Worm (Caenorhabditis elegans) whole organism, late embryonic: ENCODE measurements around the gene tag-209.

ENCODE experiments used
- K02D7.2 ChIP-seq: sonication (generic microtip); optimal IDR thresholded peaks from 2 replicates; lab custom pipeline; 2017; ENCODE audit warnings: mild to moderate bottlenecking, missing genetic modification characterization, missing compliant biosample characterization
- K09A11.1 ChIP-seq: sonication (generic microtip); optimal IDR thresholded peaks from 2 replicates; lab custom pipeline; 2017; ENCODE audit warnings: antibody characterized with exemption, mild to moderate bottlenecking, missing genetic modification characterization, missing compliant biosample characterization; ENCODE audit not compliant: insufficient read depth
- T23F11.4 ChIP-seq: fragments of 200-800 bp; sonication (Bioruptor generic); optimal IDR thresholded peaks from 2 replicates; lab custom pipeline; 2018; ENCODE audit warnings: mild to moderate bottlenecking, missing genetic modification characterization, missing compliant biosample characterization
- ceh-34 ChIP-seq: sonication (generic microtip); optimal IDR thresholded peaks from 2 replicates; lab custom pipeline; 2016; ENCODE audit warnings: mild to moderate bottlenecking, missing genetic modification characterization, missing compliant biosample characterization
- ceh-45 ChIP-seq: fragments of 200-800 bp; sonication (Bioruptor generic); IDR thresholded peaks from 2 replicates; pipeline ENCODE4 v1.3.6; 2022; ENCODE audit warnings: missing genetic modification reagents, missing genetic modification characterization, missing compliant biosample characterization
- ceh-48 ChIP-seq: sonication (generic microtip); optimal IDR thresholded peaks from 2 replicates; lab custom pipeline; 2016; ENCODE audit warnings: missing genetic modification characterization, inconsistent platforms, missing compliant biosample characterization
- ceh-6 ChIP-seq: fragments of 200-800 bp; sonication (Bioruptor generic); optimal IDR thresholded peaks from 2 replicates; lab custom pipeline; 2018; ENCODE audit warnings: mild to moderate bottlenecking, missing genetic modification characterization, missing compliant biosample characterization
- che-1 ChIP-seq: sonication (generic microtip); optimal IDR thresholded peaks from 2 replicates; lab custom pipeline; 2016; ENCODE audit warnings: mild to moderate bottlenecking, missing genetic modification characterization, missing compliant biosample characterization
- dve-1 ChIP-seq: sonication (generic microtip); optimal IDR thresholded peaks from 2 replicates; lab custom pipeline; 2017; ENCODE audit warnings: antibody characterized with exemption, mild to moderate bottlenecking, missing genetic modification characterization, missing compliant biosample characterization
- elt-2 ChIP-seq: sonication (generic microtip); optimal IDR thresholded peaks from 2 replicates; lab custom pipeline; 2016; ENCODE audit warnings: missing genetic modification reagents, missing genetic modification characterization, missing compliant biosample characterization
- elt-4 ChIP-seq: sonication (generic microtip); optimal IDR thresholded peaks from 2 replicates; lab custom pipeline; 2016; ENCODE audit warnings: missing genetic modification characterization, missing compliant biosample characterization
- fkh-6 ChIP-seq: sonication (generic microtip); optimal IDR thresholded peaks from 2 replicates; lab custom pipeline; 2016; ENCODE audit warnings: missing genetic modification characterization, missing compliant biosample characterization
- gmeb-2 ChIP-seq: sonication (generic microtip); optimal IDR thresholded peaks from 2 replicates; lab custom pipeline; 2016; ENCODE audit warnings: missing genetic modification characterization, inconsistent platforms, missing compliant biosample characterization
- hlh-13 ChIP-seq: fragments of 200-800 bp; sonication (Bioruptor generic); optimal IDR thresholded peaks from 2 replicates; lab custom pipeline; 2018; ENCODE audit warnings: mild to moderate bottlenecking, missing genetic modification characterization, missing compliant biosample characterization
- hlh-15 ChIP-seq: sonication (generic microtip); optimal IDR thresholded peaks from 2 replicates; lab custom pipeline; 2016; ENCODE audit warnings: missing genetic modification characterization, missing compliant biosample characterization
- lin-11 ChIP-seq: fragments of 200-800 bp; sonication (Bioruptor generic); optimal IDR thresholded peaks from 2 replicates; lab custom pipeline; 2018; ENCODE audit warnings: mild to moderate bottlenecking, missing genetic modification characterization, missing compliant biosample characterization
- nhr-11 ChIP-seq: fragments of 150-350 bp; optimal IDR thresholded peaks from 2 replicates; lab custom pipeline; 2014; ENCODE audit warnings: missing biosample characterization, missing genetic modification characterization
- nhr-232 ChIP-seq: sonication (generic microtip); optimal IDR thresholded peaks from 2 replicates; lab custom pipeline; 2016; ENCODE audit warnings: missing genetic modification characterization, missing compliant biosample characterization
- pax-1 ChIP-seq: fragments of 150-350 bp; optimal IDR thresholded peaks from 2 replicates; lab custom pipeline; 2014; ENCODE audit warnings: missing biosample characterization, missing genetic modification characterization
- ref-2 ChIP-seq: sonication (generic microtip); optimal IDR thresholded peaks from 2 replicates; lab custom pipeline; 2016; ENCODE audit warnings: missing genetic modification characterization, missing compliant biosample characterization
- sdc-2 ChIP-seq: sonication (generic microtip); optimal IDR thresholded peaks from 2 replicates; lab custom pipeline; 2016; ENCODE audit warnings: missing genotype, missing genetic modification characterization, missing compliant biosample characterization
- sox-4 ChIP-seq: sonication (generic microtip); optimal IDR thresholded peaks from 2 replicates; lab custom pipeline; 2017; ENCODE audit warnings: mild to moderate bottlenecking, missing genetic modification characterization, inconsistent platforms, missing compliant biosample characterization
- tbx-7 ChIP-seq: sonication (generic microtip); optimal IDR thresholded peaks from 2 replicates; lab custom pipeline; 2016; ENCODE audit warnings: missing genotype, missing genetic modification characterization, missing compliant biosample characterization
- unc-42 ChIP-seq: sonication (generic microtip); optimal IDR thresholded peaks from 2 replicates; lab custom pipeline; 2016; ENCODE audit warnings: missing genotype, missing genetic modification characterization, missing compliant biosample characterization
- zip-5 ChIP-seq: sonication (generic microtip); optimal IDR thresholded peaks from 2 replicates; lab custom pipeline; 2016; ENCODE audit warnings: missing genetic modification characterization, missing compliant biosample characterization

The tag-209 gene

DNA sequence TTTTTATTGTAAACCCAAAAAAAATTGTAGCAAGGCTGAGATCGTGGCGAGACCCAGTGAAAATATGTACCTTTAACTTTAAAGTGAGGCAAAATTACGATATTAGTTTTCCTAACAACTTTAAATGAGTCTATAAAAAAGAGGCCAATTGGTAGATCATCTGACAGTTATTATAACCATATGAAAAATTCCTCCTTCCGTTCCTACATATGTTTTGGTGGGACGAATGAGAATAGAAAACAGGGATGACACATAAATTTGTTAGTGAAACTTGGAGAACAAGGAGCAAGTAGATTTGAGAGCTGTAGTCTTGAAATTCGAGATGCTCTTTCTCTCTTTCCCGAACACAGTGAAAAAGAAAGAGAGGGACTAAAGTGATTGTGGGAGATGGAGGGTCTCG, 21.9 kb upstream of the tag-209 start:
- no peak for TF ChIP-seq ref-2 (tag; lab: Kevin White, UChicago)
- peak; percentile 57 for TF ChIP-seq ceh-34 (tag; lab: Kevin White, UChicago)

DNA sequence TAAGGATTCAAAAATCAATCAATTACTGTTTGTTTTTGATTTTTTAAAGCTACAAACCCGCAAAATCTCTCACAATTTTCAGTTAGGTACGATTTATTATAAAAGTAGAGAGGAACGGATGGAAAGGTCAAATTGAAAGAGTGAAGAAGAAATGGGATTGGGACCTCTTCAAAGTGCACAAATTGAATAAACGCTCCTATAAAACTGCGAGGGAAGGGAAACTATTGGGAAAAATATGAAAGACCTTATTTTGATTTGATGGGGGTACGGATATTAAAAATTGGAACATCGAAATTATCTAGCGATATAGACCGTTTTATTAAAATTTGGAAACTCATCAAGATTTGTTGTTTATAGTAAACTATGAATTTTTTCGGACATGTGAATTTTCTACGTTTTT, 20.3 kb upstream of the tag-209 start:
- TF ChIP-seq nhr-232 (no peak), sdc-2 (no peak), ceh-34 (tag; lab: Kevin White, UChicago) (no peak), unc-42 (tag; lab: Kevin White, UChicago) (peak; percentile 55), hlh-13 (no peak)

ce11 chrII:10767977-10768376, 19.1 kb upstream of the tag-209 start:
- no peak for TF ChIP-seq fkh-6 (tag; lab: Kevin White, UChicago)
- no peak for TF ChIP-seq sox-4 (tag; lab: Kevin White, UChicago)
- TF ChIP-seq K02D7.2, result no peak
- no peak for TF ChIP-seq dve-1 (tag; lab: Kevin White, UChicago)
- TF ChIP-seq, all 69 proteins: peak for 0

DNA sequence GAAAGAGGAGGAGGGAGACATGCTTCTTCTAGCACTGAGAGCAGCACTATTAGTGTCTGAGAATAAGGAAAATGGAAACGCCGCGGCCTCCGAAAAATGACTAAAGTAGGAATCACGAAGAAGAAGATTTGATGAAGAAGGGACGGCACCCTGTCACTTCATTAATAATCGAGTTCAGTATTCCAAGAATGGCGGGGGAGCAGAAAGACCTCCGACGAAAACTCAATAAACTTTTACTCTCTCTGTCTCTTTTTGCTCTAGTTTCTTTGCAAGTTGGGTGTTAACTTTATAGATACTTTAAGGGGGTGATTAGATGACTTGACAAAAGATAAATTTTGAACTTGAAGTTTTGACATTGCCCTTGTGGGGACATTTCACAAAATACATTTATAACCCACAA, 17.8 kb upstream of the tag-209 start:
- TF ChIP-seq unc-42 (tag; lab: Kevin White, UChicago) (peak; percentile 67), pax-1 (tag; lab: Kevin White, UChicago) (no peak)

ce11 chrII:10778026-10778425, 9.1 kb upstream of the tag-209 start, which contains the start of gene mpz-1:
Gene mpz-1, minus strand, starts transcription at chrII:10778126.
- TF ChIP-seq nhr-11 (tag; lab: Kevin White, UChicago) (no peak), ceh-6 (GFP tag; lab: Kevin White, UChicago) (no peak), che-1 (no peak), elt-4 (no peak), sdc-2 (no peak), ceh-45 (GFP tag; lab: Robert Waterston, UW) (no peak), lin-11 (no peak)

ce11 chrII:10783201-10783962, 3.7 kb upstream of the tag-209 start, which contains the start of gene ect-2:
Gene ect-2, minus strand, starts transcription at chrII:10783962.
- TF ChIP-seq K09A11.1 (tag; lab: Kevin White, UChicago), result no peak
- no peak for TF ChIP-seq che-1
- no peak for TF ChIP-seq hlh-15
- no peak for TF ChIP-seq gmeb-2 (tag; lab: Kevin White, UChicago)
- TF ChIP-seq ceh-48 (tag; lab: Kevin White, UChicago), result no peak
- TF ChIP-seq ref-2 (tag; lab: Kevin White, UChicago), result peak; percentile 17
- no peak for TF ChIP-seq tbx-7 (tag; lab: Kevin White, UChicago)
- no peak for TF ChIP-seq zip-5 (tag; lab: Kevin White, UChicago)
- no peak for TF ChIP-seq T23F11.4

- TF ChIP-seq gmeb-2 (tag; lab: Kevin White, UChicago), result no peak
Measured at ce11 chrII:10784248-10784647, 2.9 kb upstream of the tag-209 start.

ce11 chrII:10784780-10785463, 2.2 kb upstream of the tag-209 start, which contains the start of gene cdl-1:
Gene cdl-1, plus strand, starts transcription at chrII:10785452.
- TF ChIP-seq unc-42 (tag; lab: Kevin White, UChicago), result peak; percentile 22
- peak; percentile 47 for TF ChIP-seq ref-2 (tag; lab: Kevin White, UChicago)
- TF ChIP-seq elt-2 (tag; lab: Kevin White, UChicago), result peak; percentile 4
- TF ChIP-seq pax-1 (tag; lab: Kevin White, UChicago), result peak; percentile 68
- no peak for TF ChIP-seq T23F11.4
- TF ChIP-seq, all 69 proteins: peak for 4
